Worm (Caenorhabditis elegans) whole organism, young adult: ENCODE data around the gene F22D3.4.

ENCODE experiments used
- C06A6.2 ChIP-seq: fragments of 200-800 bp; sonication (Bioruptor generic); conservative IDR thresholded peaks from 2 replicates; pipeline ENCODE4 v1.3.6; 2022; ENCODE audit warnings: missing genetic modification characterization, missing compliant biosample characterization
- D2030.7 ChIP-seq: fragments of 200-800 bp; sonication (Bioruptor generic); IDR thresholded peaks from 2 replicates; pipeline ENCODE4 v1.3.6; 2022; ENCODE audit warnings: missing genetic modification reagents, missing genetic modification characterization, missing compliant biosample characterization
- F23B12.7 ChIP-seq: sonication (generic microtip); optimal IDR thresholded peaks from 2 replicates; lab custom pipeline; 2017; ENCODE audit warnings: missing genetic modification characterization, mild to moderate bottlenecking, missing compliant biosample characterization, antibody characterized with exemption, moderate library complexity; ENCODE audit not compliant: insufficient read depth
- F37B4.10 ChIP-seq: fragments of 200-800 bp; sonication (Bioruptor generic); IDR thresholded peaks from 2 replicates; pipeline ENCODE4 v1.3.6; 2022; ENCODE audit warnings: missing genetic modification characterization, missing compliant biosample characterization
- F52B5.7 ChIP-seq: sonication (generic microtip); optimal IDR thresholded peaks from 2 replicates; lab custom pipeline; 2016; ENCODE audit warnings: mild to moderate bottlenecking, missing genetic modification characterization, missing compliant biosample characterization
- F55B11.4 ChIP-seq: sonication (generic microtip); optimal IDR thresholded peaks from 2 replicates; lab custom pipeline; 2016; ENCODE audit warnings: missing compliant biosample characterization, missing genetic modification characterization, borderline replicate concordance; ENCODE audit not compliant: insufficient read depth
- K11D2.4 ChIP-seq: fragments of 200-800 bp; sonication (Bioruptor generic); IDR thresholded peaks from 2 replicates; pipeline ENCODE4 v1.3.6; 2022; ENCODE audit warnings: missing genetic modification reagents, missing genetic modification characterization, missing compliant biosample characterization
- K12H6.12 ChIP-seq: fragments of 200-800 bp; sonication (Bioruptor generic); optimal IDR thresholded peaks from 2 replicates; lab custom pipeline; 2018; ENCODE audit warnings: mild to moderate bottlenecking, missing genetic modification characterization, missing compliant biosample characterization
- T07F8.4 ChIP-seq: sonication (generic microtip); optimal IDR thresholded peaks from 2 replicates; lab custom pipeline; 2016; ENCODE audit warnings: mild to moderate bottlenecking, missing genetic modification characterization, moderate library complexity, missing compliant biosample characterization
- ZK185.1 ChIP-seq: sonication (generic microtip); optimal IDR thresholded peaks from 2 replicates; lab custom pipeline; 2016; ENCODE audit warnings: mild to moderate bottlenecking, missing genetic modification characterization, missing compliant biosample characterization; ENCODE audit not compliant: poor library complexity, severe bottlenecking
- akir-1 ChIP-seq: fragments of 200-800 bp; sonication (Bioruptor generic); optimal IDR thresholded peaks from 2 replicates; lab custom pipeline; 2018; ENCODE audit warnings: mild to moderate bottlenecking, missing genetic modification characterization, moderate library complexity, missing compliant biosample characterization
- athp-1 ChIP-seq: sonication (generic microtip); optimal IDR thresholded peaks from 2 replicates; lab custom pipeline; 2017; ENCODE audit warnings: mild to moderate bottlenecking, missing genetic modification characterization, missing compliant biosample characterization
- attf-5 ChIP-seq: fragments of 200-800 bp; sonication (Bioruptor generic); optimal IDR thresholded peaks from 2 replicates; lab custom pipeline; 2018; ENCODE audit warnings: mild to moderate bottlenecking, missing genetic modification characterization, missing compliant biosample characterization
- cebp-2 ChIP-seq: fragments of 200-800 bp; sonication (Bioruptor generic); IDR thresholded peaks from 2 replicates; pipeline ENCODE4 v1.3.6; 2022; ENCODE audit warnings: missing genetic modification characterization, missing compliant biosample characterization
- ceh-79 ChIP-seq: sonication (generic microtip); optimal IDR thresholded peaks from 2 replicates; lab custom pipeline; 2017; ENCODE audit warnings: mild to moderate bottlenecking, missing genetic modification characterization, missing compliant biosample characterization
- ceh-91 ChIP-seq: fragments of 200-800 bp; sonication (Bioruptor generic); IDR thresholded peaks from 2 replicates; pipeline ENCODE4 v1.3.6; 2022; ENCODE audit warnings: missing genetic modification reagents, missing genetic modification characterization, missing compliant biosample characterization
- die-1 ChIP-seq: sonication (generic microtip); optimal IDR thresholded peaks from 2 replicates; lab custom pipeline; 2016; ENCODE audit warnings: missing genotype, mild to moderate bottlenecking, missing genetic modification characterization, missing compliant biosample characterization
- dox-1 ChIP-seq: fragments of 200-800 bp; sonication (Bioruptor generic); IDR thresholded peaks from 2 replicates; pipeline ENCODE4 v1.3.6; 2022; ENCODE audit warnings: missing genetic modification reagents, missing genetic modification characterization, missing compliant biosample characterization
- dpl-1 ChIP-seq: fragments of 150-350 bp; optimal IDR thresholded peaks from 2 replicates; lab custom pipeline; 2014; ENCODE audit warnings: missing biosample characterization, missing genetic modification reagents, missing genetic modification characterization
- efl-1 ChIP-seq: fragments of 150-350 bp; optimal IDR thresholded peaks from 2 replicates; lab custom pipeline; 2014; ENCODE audit warnings: missing biosample characterization, missing genetic modification reagents, missing genetic modification characterization
- egl-44 ChIP-seq: fragments of 200-800 bp; sonication (Bioruptor generic); IDR thresholded peaks from 2 replicates; pipeline ENCODE4 v1.3.6; 2022; ENCODE audit warnings: missing genetic modification reagents, missing genetic modification characterization, missing compliant biosample characterization
- fkh-3 ChIP-seq: sonication (generic microtip); optimal IDR thresholded peaks from 2 replicates; lab custom pipeline; 2016; ENCODE audit warnings: mild to moderate bottlenecking, missing genetic modification characterization, missing compliant biosample characterization
- gei-17 ChIP-seq: fragments of 200-800 bp; sonication (Bioruptor generic); optimal IDR thresholded peaks from 2 replicates; lab custom pipeline; 2018; ENCODE audit warnings: mild to moderate bottlenecking, missing genetic modification characterization, missing compliant biosample characterization
- him-1 ChIP-seq: sonication (generic microtip); optimal IDR thresholded peaks from 2 replicates; lab custom pipeline; 2016; ENCODE audit warnings: missing genotype, missing genetic modification reagents, missing genetic modification characterization, missing compliant biosample characterization
- hsf-1 ChIP-seq: fragments of 200-800 bp; sonication (Bioruptor generic); IDR thresholded peaks from 2 replicates; pipeline ENCODE4 v1.3.6; 2022; ENCODE audit warnings: missing genetic modification reagents, missing genetic modification characterization, missing compliant biosample characterization
- let-526 ChIP-seq: fragments of 200-800 bp; sonication (Bioruptor generic); IDR thresholded peaks from 2 replicates; pipeline ENCODE4 v1.3.6; 2022; ENCODE audit warnings: missing genetic modification reagents, missing genetic modification characterization, missing compliant biosample characterization
- let-607 ChIP-seq, 2 experiments: fragments of 200-800 bp in 1 of 2; sonication (Bioruptor generic) in 1 of 2; sonication (generic microtip) in 1 of 2; optimal IDR thresholded peaks; 2 replicates each; lab custom pipeline; 2016 to 2018; ENCODE audit warnings: mild to moderate bottlenecking in 2 of 2, missing compliant biosample characterization in 2 of 2, missing genetic modification characterization in 2 of 2, moderate library complexity in 2 of 2, missing genotype in 1 of 2
- lin-26 ChIP-seq: fragments of 200-800 bp; sonication (Bioruptor generic); IDR thresholded peaks from 2 replicates; pipeline ENCODE4 v1.3.6; 2022; ENCODE audit warnings: missing genetic modification reagents, missing genetic modification characterization, missing compliant biosample characterization
- lin-40 ChIP-seq: sonication (generic microtip); optimal IDR thresholded peaks from 2 replicates; lab custom pipeline; 2016; ENCODE audit warnings: missing genetic modification characterization, mild to moderate bottlenecking, missing compliant biosample characterization, missing genotype, missing genetic modification reagents
- lsy-27 ChIP-seq: sonication (generic microtip); optimal IDR thresholded peaks from 2 replicates; lab custom pipeline; 2017; ENCODE audit warnings: missing genetic modification characterization, mild to moderate bottlenecking, missing compliant biosample characterization, antibody characterized with exemption, missing genotype, borderline replicate concordance; ENCODE audit not compliant: insufficient read depth
- madf-3 ChIP-seq: fragments of 200-800 bp; sonication (Bioruptor generic); IDR thresholded peaks from 2 replicates; pipeline ENCODE4 v1.3.6; 2022; ENCODE audit warnings: missing genetic modification reagents, missing genetic modification characterization, missing compliant biosample characterization
- madf-6 ChIP-seq: fragments of 200-800 bp; sonication (Bioruptor generic); IDR thresholded peaks from 2 replicates; pipeline ENCODE4 v1.3.6; 2022; ENCODE audit warnings: missing genetic modification reagents, missing genetic modification characterization, missing compliant biosample characterization
- mcd-1 ChIP-seq: fragments of 200-800 bp; sonication (Bioruptor generic); IDR thresholded peaks from 2 replicates; pipeline ENCODE4 v1.3.6; 2022; ENCODE audit warnings: missing genetic modification reagents, missing genetic modification characterization, missing compliant biosample characterization
- mel-28 ChIP-seq: sonication (generic microtip); optimal IDR thresholded peaks from 2 replicates; lab custom pipeline; 2016; ENCODE audit warnings: borderline replicate concordance, mild to moderate bottlenecking, missing genetic modification characterization, missing compliant biosample characterization
- mxl-1 ChIP-seq: sonication (generic microtip); optimal IDR thresholded peaks from 2 replicates; lab custom pipeline; 2016; ENCODE audit warnings: missing genetic modification characterization, missing compliant biosample characterization
- nfyb-1 ChIP-seq: fragments of 200-800 bp; sonication (Bioruptor generic); IDR thresholded peaks from 2 replicates; pipeline ENCODE4 v1.3.6; 2022; ENCODE audit warnings: missing genetic modification reagents, missing genetic modification characterization, missing compliant biosample characterization
- nhr-80 ChIP-seq: sonication (generic microtip); optimal IDR thresholded peaks from 2 replicates; lab custom pipeline; 2016; ENCODE audit warnings: missing genetic modification characterization, missing compliant biosample characterization
- pha-4 ChIP-seq: fragments of 150-350 bp; sonication (generic microtip); optimal IDR thresholded peaks from 2 replicates; lab custom pipeline; 2014; ENCODE audit warnings: missing biosample characterization, missing genetic modification reagents, missing genetic modification characterization
- rpc-1 ChIP-seq, 2 experiments: fragments of 150-350 bp in 1 of 2; sonication (generic microtip) in 1 of 2; optimal IDR thresholded peaks; 2 replicates each; lab custom pipeline; 2014 to 2018; ENCODE audit warnings: missing biosample characterization in 1 of 2, missing genetic modification characterization in 1 of 2, missing genetic modification reagents in 1 of 2, missing genotype in 1 of 2
- snpc-1.3 ChIP-seq: sonication (generic microtip); optimal IDR thresholded peaks from 2 replicates; lab custom pipeline; 2017; ENCODE audit warnings: missing genetic modification characterization, mild to moderate bottlenecking, missing compliant biosample characterization, antibody characterized with exemption, moderate library complexity, missing genotype, missing genetic modification reagents; ENCODE audit not compliant: insufficient read depth
- somi-1 ChIP-seq: fragments of 200-800 bp; sonication (Bioruptor generic); optimal IDR thresholded peaks from 2 replicates; lab custom pipeline; 2018; ENCODE audit warnings: mild to moderate bottlenecking, missing genetic modification characterization, missing compliant biosample characterization
- tbp1 ChIP-seq: fragments of 200-800 bp; sonication (Bioruptor generic); optimal IDR thresholded peaks from 2 replicates; lab custom pipeline; 2018; ENCODE audit warnings: mild to moderate bottlenecking, missing genetic modification characterization, missing compliant biosample characterization
- tlf-1 ChIP-seq: fragments of 200-800 bp; sonication (Bioruptor generic); optimal IDR thresholded peaks from 2 replicates; lab custom pipeline; 2018; ENCODE audit warnings: mild to moderate bottlenecking, missing genetic modification characterization, missing compliant biosample characterization
- xnd-1 ChIP-seq: sonication (generic microtip); optimal IDR thresholded peaks from 2 replicates; lab custom pipeline; 2016; ENCODE audit warnings: missing genotype, missing genetic modification reagents, missing genetic modification characterization, missing compliant biosample characterization
- ztf-18 ChIP-seq: sonication (generic microtip); optimal IDR thresholded peaks from 2 replicates; lab custom pipeline; 2016; ENCODE audit warnings: missing genotype, mild to moderate bottlenecking, missing genetic modification characterization, missing compliant biosample characterization
- ztf-25 ChIP-seq: fragments of 200-800 bp; sonication (Bioruptor generic); IDR thresholded peaks from 2 replicates; pipeline ENCODE4 v1.3.6; 2022; ENCODE audit warnings: missing genetic modification reagents, missing genetic modification characterization, missing compliant biosample characterization
- ztf-28 ChIP-seq: fragments of 200-800 bp; sonication (Bioruptor generic); IDR thresholded peaks from 2 replicates; pipeline ENCODE4 v1.3.6; 2022; ENCODE audit warnings: missing genetic modification reagents, missing genetic modification characterization, missing compliant biosample characterization

Gene F22D3.4

ce11 chrII:6951250-6951806 lies 23.9 kb upstream of the F22D3.4 start, which contains the start of the genes malt-1 and ceh-38 (continued):
- no peak for TF ChIP-seq ceh-79 (tag; lab: Kevin White, UChicago)
- no peak for TF ChIP-seq xnd-1 (tag; lab: Kevin White, UChicago)
- peak; percentile 83 for TF ChIP-seq dox-1 (GFP tag; lab: Robert Waterston, UW)
- peak; percentile 98 for TF ChIP-seq attf-5 (GFP tag; lab: Kevin White, UChicago)
- peak; percentile 76 for TF ChIP-seq tlf-1
- no peak for TF ChIP-seq lsy-27 (tag; lab: Kevin White, UChicago)
- no peak for TF ChIP-seq mel-28 (tag; lab: Kevin White, UChicago)
- TF ChIP-seq efl-1 (GFP tag; lab: Kevin White, UChicago), result no peak
- TF ChIP-seq F55B11.4 (tag; lab: Kevin White, UChicago), result no peak
- 0 out of 2 replicates have a peak, but pooled peaks have one; percentile 41 for TF ChIP-seq lin-26
- TF ChIP-seq let-607 (tag; optimal IDR thresholded peaks at IDR 0.05; lab: Kevin White, UChicago), result peak; percentile 58 to 77
- peak; percentile 75 for TF ChIP-seq mcd-1 (GFP tag; lab: Robert Waterston, UW)
- TF ChIP-seq let-526, result 0 out of 2 replicates have a peak, but pooled peaks have one; percentile 41
- peak; percentile 24 for TF ChIP-seq F52B5.7 (tag; lab: Kevin White, UChicago)
- TF ChIP-seq tbp1 (GFP tag; lab: Kevin White, UChicago), result peak; percentile 65
- peak; percentile 74 for TF ChIP-seq F23B12.7
- peak; percentile 20 for TF ChIP-seq dpl-1 (GFP tag; lab: Kevin White, UChicago)
- no peak for TF ChIP-seq ztf-25 (GFP tag; lab: Robert Waterston, UW)
- TF ChIP-seq somi-1 (GFP tag; lab: Kevin White, UChicago), result peak; percentile 56
- TF ChIP-seq ztf-28 (GFP tag; lab: Robert Waterston, UW), result no peak
- no peak for TF ChIP-seq pha-4 (tag; lab: Kevin White, UChicago)
- TF ChIP-seq nhr-80 (tag; lab: Kevin White, UChicago), result peak; percentile 90
- peak; percentile 94 for TF ChIP-seq K12H6.12 (tag; lab: Kevin White, UChicago)
- TF ChIP-seq ZK185.1 (tag; lab: Kevin White, UChicago), result peak; percentile 91
- no peak for TF ChIP-seq egl-44 (GFP tag; lab: Robert Waterston, UW)
- TF ChIP-seq him-1, result no peak
- TF ChIP-seq ztf-18 (tag; lab: Kevin White, UChicago), result peak; percentile 50
- TF ChIP-seq ceh-91 (GFP tag; lab: Robert Waterston, UW), result no peak
- no peak for TF ChIP-seq T07F8.4 (tag; lab: Kevin White, UChicago)
- peak; percentile 5 for TF ChIP-seq snpc-1.3 (tag; lab: Kevin White, UChicago)
- TF ChIP-seq F37B4.10 (GFP tag; lab: Robert Waterston, UW), result no peak
- no peak for TF ChIP-seq cebp-2 (GFP tag; lab: Robert Waterston, UW)
- TF ChIP-seq madf-3 (GFP tag; lab: Robert Waterston, UW), result 0 out of 2 replicates have a peak, but pooled peaks have one; percentile 7
- peak; percentile 89 for TF ChIP-seq nfyb-1 (GFP tag; lab: Robert Waterston, UW)
- TF ChIP-seq K11D2.4 (GFP tag; lab: Robert Waterston, UW), result peak; percentile 58; the same call in 1 of the 2 replicates
- TF ChIP-seq athp-1 (tag; lab: Kevin White, UChicago), result peak; percentile 68
- TF ChIP-seq die-1 (tag; lab: Kevin White, UChicago), result no peak
- TF ChIP-seq lin-40 (tag; lab: Kevin White, UChicago), result peak; percentile 92
- TF ChIP-seq D2030.7 (GFP tag; lab: Robert Waterston, UW), result no peak
- TF ChIP-seq akir-1 (GFP tag; lab: Kevin White, UChicago), result peak; percentile 17
- TF ChIP-seq rpc-1 (optimal IDR thresholded peaks at IDR 0.05; lab: Kevin White, UChicago), result no peak
- TF ChIP-seq rpc-1 (tag; optimal IDR thresholded peaks at IDR 0.05; lab: Kevin White, UChicago), result no peak
- TF ChIP-seq hsf-1 (GFP tag; lab: Robert Waterston, UW), result 0 out of 2 replicates have a peak, but pooled peaks have one; percentile 9
- peak; percentile 77 for TF ChIP-seq C06A6.2 (GFP tag; lab: Robert Waterston, UW)
- TF ChIP-seq mxl-1 (tag; lab: Kevin White, UChicago), result no peak
- peak; percentile 71 for TF ChIP-seq gei-17 (GFP tag; lab: Kevin White, UChicago)
- no peak for TF ChIP-seq madf-6 (GFP tag; lab: Robert Waterston, UW)
- TF ChIP-seq fkh-3 (tag; lab: Kevin White, UChicago), result no peak
